Worm (Caenorhabditis elegans) whole organism, early embryonic: ENCODE measurements around the gene spk-1.
A peak's percentile ranks its signal among the peaks of the same experiment; 100 is the strongest.

Experiments used
- B0310.2 ChIP-seq: sonication (generic microtip); optimal IDR thresholded peaks from 2 replicates; lab custom pipeline; 2016; ENCODE audit warnings: mild to moderate bottlenecking, missing genetic modification characterization, missing compliant biosample characterization
- F13C5.2 ChIP-seq: sonication (generic microtip); optimal IDR thresholded peaks from 2 replicates; lab custom pipeline; 2017; ENCODE audit warnings: mild to moderate bottlenecking, missing genetic modification characterization, inconsistent platforms, missing compliant biosample characterization
- aly-1 ChIP-seq: sonication (generic microtip); optimal IDR thresholded peaks from 2 replicates; lab custom pipeline; 2016; ENCODE audit warnings: missing genetic modification characterization, missing compliant biosample characterization
- ama-1 ChIP-seq: fragments of 150-350 bp; optimal IDR thresholded peaks from 2 replicates; lab custom pipeline; 2014
- ceh-13 ChIP-seq: fragments of 200-800 bp; sonication (Bioruptor generic); optimal IDR thresholded peaks from 2 replicates; lab custom pipeline; 2018; ENCODE audit warnings: mild to moderate bottlenecking, missing genetic modification characterization, missing compliant biosample characterization
- ceh-36 ChIP-seq: sonication (generic microtip); optimal IDR thresholded peaks from 2 replicates; lab custom pipeline; 2016; ENCODE audit warnings: missing genetic modification characterization, inconsistent platforms, missing compliant biosample characterization
- ets-7 ChIP-seq: sonication (generic microtip); optimal IDR thresholded peaks from 2 replicates; lab custom pipeline; 2016; ENCODE audit warnings: missing genotype, missing genetic modification characterization, missing compliant biosample characterization
- flt-1 ChIP-seq: fragments of 200-800 bp; sonication (Bioruptor generic); IDR thresholded peaks from 2 replicates; pipeline ENCODE4 v1.3.6; 2022; ENCODE audit warnings: missing genetic modification characterization, missing compliant biosample characterization
- hmbx-1 ChIP-seq: sonication (generic microtip); optimal IDR thresholded peaks from 2 replicates; lab custom pipeline; 2016; ENCODE audit warnings: mild to moderate bottlenecking, missing genetic modification characterization, missing compliant biosample characterization
- hmg-4 ChIP-seq: fragments of 200-800 bp; sonication (Bioruptor generic); optimal IDR thresholded peaks from 2 replicates; lab custom pipeline; 2018; ENCODE audit warnings: mild to moderate bottlenecking, missing genetic modification characterization, missing compliant biosample characterization
- hnd-1 ChIP-seq: sonication (generic microtip); optimal IDR thresholded peaks from 2 replicates; lab custom pipeline; 2016; ENCODE audit warnings: missing genetic modification characterization, missing compliant biosample characterization
- pes-1 ChIP-seq: fragments of 200-800 bp; sonication (Bioruptor generic); IDR thresholded peaks from 2 replicates; pipeline ENCODE4 v1.3.6; 2022; ENCODE audit warnings: missing genetic modification reagents, missing genetic modification characterization, missing compliant biosample characterization
- scrt-1 ChIP-seq: fragments of 200-800 bp; sonication (Bioruptor generic); IDR thresholded peaks from 2 replicates; pipeline ENCODE4 v1.3.6; 2022; ENCODE audit warnings: missing genetic modification characterization, missing compliant biosample characterization
- sea-1 ChIP-seq: fragments of 200-800 bp; sonication (Bioruptor generic); conservative IDR thresholded peaks from 2 replicates; pipeline ENCODE4 v1.3.6; 2022; ENCODE audit warnings: missing genetic modification characterization, missing compliant biosample characterization
- tbx-11 ChIP-seq: fragments of 200-800 bp; sonication (Bioruptor generic); IDR thresholded peaks from 2 replicates; pipeline ENCODE4 v1.3.6; 2022; ENCODE audit warnings: missing genetic modification characterization, missing compliant biosample characterization
- tbx-37 ChIP-seq: fragments of 200-800 bp; sonication (Bioruptor generic); conservative IDR thresholded peaks from 2 replicates; pipeline ENCODE4 v1.3.6; 2022; ENCODE audit warnings: missing genetic modification reagents, missing genetic modification characterization, missing compliant biosample characterization
- tra-4 ChIP-seq: sonication (generic microtip); optimal IDR thresholded peaks from 2 replicates; lab custom pipeline; 2017; ENCODE audit warnings: missing genetic modification characterization, missing compliant biosample characterization

The spk-1 gene

ce11 chrIII:9439399-9439798 is 17.0 kb upstream of the spk-1 start, which contains the start of gene F54C8.1:
TSS of gene F54C8.1 (plus strand) at chrIII:9439699.
- TF ChIP-seq ceh-36 (tag; lab: Kevin White, UChicago) (no peak), hmbx-1 (tag; lab: Kevin White, UChicago) (no peak), ets-7 (tag; lab: Kevin White, UChicago) (no peak)

DNA sequence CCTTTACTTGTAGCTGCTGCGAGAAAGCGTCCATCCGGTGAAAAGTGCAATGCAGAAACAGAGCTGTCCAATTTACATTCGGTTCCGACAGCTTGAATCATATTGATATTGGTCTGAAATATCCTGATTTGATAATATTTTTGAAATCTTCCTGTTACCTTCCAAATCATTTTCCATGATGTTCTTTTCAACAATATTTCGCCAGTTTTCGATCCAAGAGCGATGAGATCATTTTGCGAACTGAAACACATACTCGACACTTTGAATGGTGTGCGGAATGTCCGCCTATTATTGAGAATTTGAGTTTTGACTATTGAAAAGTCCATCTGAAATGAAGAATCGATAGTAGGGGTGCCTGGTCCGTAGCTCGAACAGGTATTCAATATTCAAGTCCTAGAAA is 15.3 kb upstream of the spk-1 start, which contains the start of gene emb-30:
emb-30 (minus strand) TSS at position 328 of the 400 bp plus-strand sequence.
- TF ChIP-seq tbx-11 (GFP tag; lab: Robert Waterston, UW) (no peak), flt-1 (GFP tag; lab: Robert Waterston, UW) (no peak), hmg-4 (GFP tag; lab: Kevin White, UChicago) (no peak), ets-7 (tag; lab: Kevin White, UChicago) (no peak), tbx-37 (GFP tag; lab: Robert Waterston, UW) (no peak), hnd-1 (no peak)

DNA sequence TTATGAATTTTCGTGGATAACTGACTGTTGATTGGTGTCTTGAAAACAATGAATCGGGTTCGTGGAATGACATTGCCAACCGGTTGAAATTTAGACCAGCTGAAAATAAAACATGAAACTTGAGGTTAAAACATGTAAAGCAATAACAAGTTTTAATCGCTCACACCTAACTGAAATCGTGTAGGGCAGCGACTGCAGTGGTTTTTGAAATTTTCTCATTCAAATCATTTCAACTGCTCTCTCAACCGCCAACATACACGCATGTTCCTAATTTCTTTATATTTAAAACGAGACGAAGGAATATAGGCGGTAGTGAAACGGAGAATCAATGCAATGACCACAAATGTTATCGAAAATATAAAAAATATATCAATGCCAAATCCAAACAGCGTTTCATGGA is 13.6 kb upstream of the spk-1 start:
- TF ChIP-seq ceh-13 (GFP tag; lab: Kevin White, UChicago): no peak
- TF ChIP-seq tra-4: no peak
- no peak for TF ChIP-seq hmg-4 (GFP tag; lab: Kevin White, UChicago)
- TF ChIP-seq scrt-1 (GFP tag; lab: Robert Waterston, UW): no peak
- TF ChIP-seq ama-1 (lab: Kevin White, UChicago): no peak
- no peak for TF ChIP-seq B0310.2 (tag; lab: Kevin White, UChicago)
- no peak for TF ChIP-seq tbx-11 (GFP tag; lab: Robert Waterston, UW)
- TF ChIP-seq aly-1 (tag; lab: Kevin White, UChicago): no peak
- no peak for TF ChIP-seq hmbx-1 (tag; lab: Kevin White, UChicago)
- TF ChIP-seq pes-1 (GFP tag; lab: Robert Waterston, UW): no peak
- TF ChIP-seq F13C5.2 (tag; lab: Kevin White, UChicago): no peak
- no peak for TF ChIP-seq ceh-36 (tag; lab: Kevin White, UChicago)
- TF ChIP-seq hnd-1: no peak
- TF ChIP-seq flt-1 (GFP tag; lab: Robert Waterston, UW): no peak
- TF ChIP-seq ets-7 (tag; lab: Kevin White, UChicago): no peak
- no peak for TF ChIP-seq sea-1 (GFP tag; lab: Robert Waterston, UW)
- TF ChIP-seq tbx-37 (GFP tag; lab: Robert Waterston, UW): no peak

DNA sequence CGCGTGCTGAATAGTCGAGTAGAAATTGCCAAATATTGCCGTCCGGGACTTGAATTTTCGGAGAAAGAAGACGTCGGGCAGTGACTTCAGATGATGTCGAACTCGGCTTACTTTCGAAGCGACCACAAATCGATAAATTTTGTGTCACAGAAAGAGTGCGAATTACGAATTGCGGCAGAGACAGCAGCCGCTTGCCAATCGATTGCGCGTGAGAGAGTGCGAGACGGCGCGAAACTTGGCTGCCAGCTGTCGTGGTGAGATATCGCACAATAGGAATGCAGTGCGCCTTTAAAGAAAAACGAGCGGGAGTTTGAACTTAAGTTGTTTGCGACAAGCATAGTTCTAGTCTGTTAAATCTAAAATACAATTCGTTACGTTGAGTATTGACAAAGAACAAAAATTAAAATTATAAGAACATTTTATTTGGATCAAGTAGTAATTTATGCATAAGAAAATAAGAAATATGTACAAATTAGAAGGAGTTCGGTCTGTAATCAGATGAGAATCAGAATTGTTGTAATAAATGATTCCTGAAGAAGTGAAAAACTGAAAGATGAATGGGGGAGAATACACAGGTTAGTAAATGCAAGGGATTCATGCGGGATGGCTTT is 12.9 kb upstream of the spk-1 start, which contains the start of gene pir-2:
pir-2 (minus strand) TSS at position 218 of the 611 bp plus-strand sequence.
- peak; percentile 23 for TF ChIP-seq B0310.2 (tag; lab: Kevin White, UChicago)
- TF ChIP-seq pes-1 (GFP tag; lab: Robert Waterston, UW): peak; percentile 27; the same call in 1 of the 2 replicates
- TF ChIP-seq tra-4: no peak
- TF ChIP-seq sea-1 (GFP tag; lab: Robert Waterston, UW): 0 out of 2 replicates have a peak, but pooled peaks have one; percentile 39
- no peak for TF ChIP-seq hnd-1
- peak; percentile 46 for TF ChIP-seq hmg-4 (GFP tag; lab: Kevin White, UChicago)
- no peak for TF ChIP-seq ets-7 (tag; lab: Kevin White, UChicago)

ce11 chrIII:9445699-9446098 is 10.7 kb upstream of the spk-1 start:
- TF ChIP-seq pes-1 (GFP tag; lab: Robert Waterston, UW): peak; percentile 52; the same call in 1 of the 2 replicates

DNA sequence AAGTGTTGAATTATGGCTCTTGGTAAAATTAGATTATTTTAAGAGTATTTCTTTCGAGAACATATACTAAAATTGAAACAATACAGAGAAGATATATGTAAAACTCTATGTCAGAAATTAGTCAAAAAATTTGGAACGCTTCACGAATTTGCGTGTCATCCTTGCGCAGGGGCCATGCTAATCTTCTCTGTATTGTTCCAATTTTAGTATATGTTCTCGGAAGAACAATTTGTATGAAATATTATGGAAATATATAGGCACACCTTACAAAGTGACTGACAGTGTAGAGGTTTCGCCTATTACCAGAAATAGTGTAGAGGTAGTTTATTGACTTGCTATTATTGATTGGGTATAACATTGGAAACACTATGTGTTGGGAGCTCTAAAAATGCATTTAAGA is 8.8 kb upstream of the spk-1 start:
- TF ChIP-seq pes-1 (GFP tag; lab: Robert Waterston, UW): peak; percentile 65

- TF ChIP-seq pes-1 (GFP tag; lab: Robert Waterston, UW): 0 out of 2 replicates have a peak, but pooled peaks have one; percentile 13
Observed at ce11 chrIII:9449351-9449750, 7.1 kb upstream of the spk-1 start.

DNA sequence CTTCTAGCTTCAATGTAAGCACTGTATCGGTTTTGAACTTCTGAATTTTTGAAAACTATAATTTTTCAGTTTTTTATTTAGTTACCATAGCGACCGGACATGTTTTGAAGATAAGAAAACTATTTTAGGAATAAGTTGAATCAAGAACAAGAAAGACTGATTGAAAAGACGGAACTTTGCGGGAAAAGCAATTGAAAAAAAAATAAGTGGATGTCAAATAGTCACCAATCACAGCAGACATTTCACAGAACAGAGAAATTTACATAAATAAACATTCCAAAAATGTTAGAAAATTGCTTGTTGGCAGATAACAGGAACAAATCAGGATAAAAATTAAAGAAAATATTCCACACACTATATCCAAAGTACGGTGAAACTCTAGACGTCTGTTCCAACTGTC is 6.6 kb upstream of the spk-1 start, which contains the start of gene F54C8.6:
F54C8.6 (minus strand) TSS at position 101 of the 400 bp plus-strand sequence.
- no peak for TF ChIP-seq hnd-1
- TF ChIP-seq hmg-4 (GFP tag; lab: Kevin White, UChicago): no peak
- TF ChIP-seq sea-1 (GFP tag; lab: Robert Waterston, UW): no peak
- TF ChIP-seq flt-1 (GFP tag; lab: Robert Waterston, UW): no peak
- no peak for TF ChIP-seq ceh-13 (GFP tag; lab: Kevin White, UChicago)
- TF ChIP-seq hmbx-1 (tag; lab: Kevin White, UChicago): no peak
- no peak for TF ChIP-seq B0310.2 (tag; lab: Kevin White, UChicago)
- no peak for TF ChIP-seq tbx-37 (GFP tag; lab: Robert Waterston, UW)

DNA sequence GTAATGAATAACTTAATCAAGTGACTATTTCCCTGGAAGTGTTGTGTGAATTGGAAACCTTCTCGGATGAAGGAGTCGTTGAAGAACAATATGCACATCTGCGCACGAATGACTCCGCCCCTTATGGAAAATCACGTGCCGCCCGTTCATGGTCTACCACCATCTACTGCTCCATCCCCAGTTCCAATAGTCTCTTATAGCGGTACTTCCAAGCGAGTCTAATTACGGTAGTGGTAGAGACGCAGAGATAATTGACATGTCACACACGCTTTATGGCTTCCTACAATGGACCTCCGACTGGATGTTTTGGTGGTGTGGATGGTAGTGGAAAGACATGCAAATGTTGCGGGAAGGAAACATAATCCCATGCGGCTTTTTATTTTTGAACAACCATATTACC is 5.5 kb upstream of the spk-1 start:
- TF ChIP-seq scrt-1 (GFP tag; lab: Robert Waterston, UW) (0 out of 2 replicates have a peak, but pooled peaks have one; percentile 12), ceh-13 (GFP tag; lab: Kevin White, UChicago) (no peak), tbx-37 (GFP tag; lab: Robert Waterston, UW) (no peak), hnd-1 (no peak), hmg-4 (GFP tag; lab: Kevin White, UChicago) (peak; percentile 65), tra-4 (peak; percentile 5), flt-1 (GFP tag; lab: Robert Waterston, UW) (0 out of 2 replicates have a peak, but pooled peaks have one; percentile 36), hmbx-1 (tag; lab: Kevin White, UChicago) (no peak), F13C5.2 (tag; lab: Kevin White, UChicago) (no peak), sea-1 (GFP tag; lab: Robert Waterston, UW) (no peak)
